Fruit fly (Drosophila melanogaster) whole organism, embryonic: ENCODE results near the gene Neurochondrin.

Experiments
- Adf1 ChIP-seq: fragments of 200-800 bp; sonication (Bioruptor generic); IDR thresholded peaks from 2 replicates; pipeline ENCODE4 v1.3.6; 2022; ENCODE audit warnings: missing biosample characterization, missing genetic modification characterization
- CG10979 ChIP-seq: fragments of 200-800 bp; sonication (Bioruptor generic); optimal IDR thresholded peaks from 2 replicates; lab custom pipeline; 2018; ENCODE audit warnings: missing biosample characterization, mild to moderate bottlenecking, missing genetic modification characterization, moderate library complexity
- CG1647 ChIP-seq: fragments of 200-800 bp; sonication (Bioruptor generic); optimal IDR thresholded peaks from 3 replicates; lab custom pipeline; 2016; ENCODE audit warnings: missing biosample characterization, missing genetic modification characterization
- CG42726 ChIP-seq: fragments of 200-800 bp; sonication (Bioruptor generic); IDR thresholded peaks from 2 replicates; pipeline ENCODE4 v1.3.6; 2022; ENCODE audit warnings: missing biosample characterization, missing genetic modification characterization; ENCODE audit not compliant: partially characterized antibody
- CG6683 ChIP-seq: fragments of 200-800 bp; sonication (Bioruptor generic); optimal IDR thresholded peaks from 2 replicates; lab custom pipeline; 2017; ENCODE audit warnings: missing biosample characterization, mild to moderate bottlenecking, missing genetic modification characterization, missing genetic modification reagents
- Dfd ChIP-seq, 2 experiments: fragments of >200 bp; optimal IDR thresholded peaks; 2 replicates each; lab custom pipeline; 2017; ENCODE audit warnings: missing biosample characterization in 2 of 2, missing genetic modification characterization in 2 of 2
- Pdp1 ChIP-seq, 2 experiments: fragments of 200-800 bp; sonication (Bioruptor generic); optimal IDR thresholded peaks; 3 replicates each; lab custom pipeline; 2016; ENCODE audit warnings: missing biosample characterization in 2 of 2, missing genetic modification characterization in 2 of 2, mild to moderate bottlenecking in 1 of 2, moderate library complexity in 1 of 2
- Ptx1 ChIP-seq: fragments of 200-800 bp; sonication (Bioruptor generic); IDR thresholded peaks from 2 replicates; pipeline ENCODE4 v1.3.6; 2022; ENCODE audit warnings: missing biosample characterization, missing genetic modification characterization
- da ChIP-seq: fragments of 200-800 bp; sonication (Bioruptor generic); optimal IDR thresholded peaks from 2 replicates; lab custom pipeline; 2016; ENCODE audit warnings: missing biosample characterization, missing genetic modification characterization
- dati ChIP-seq: fragments of 200-800 bp; sonication (Bioruptor generic); IDR thresholded peaks from 2 replicates; pipeline ENCODE4 v1.3.6; 2022; ENCODE audit warnings: missing biosample characterization, missing genetic modification characterization
- pita ChIP-seq: fragments of 200-800 bp; sonication (Bioruptor generic); optimal IDR thresholded peaks from 2 replicates; lab custom pipeline; 2017; ENCODE audit warnings: missing biosample characterization, mild to moderate bottlenecking, missing genetic modification characterization
- tgo ChIP-seq: fragments of 200-800 bp; sonication (Bioruptor generic); IDR thresholded peaks from 3 replicates; pipeline ENCODE4 v1.3.6; 2022; ENCODE audit warnings: missing biosample characterization, missing genetic modification characterization
- zfh2 ChIP-seq: fragments of 200-800 bp; sonication (Bioruptor generic); optimal IDR thresholded peaks from 2 replicates; lab custom pipeline; 2016; ENCODE audit warnings: missing biosample characterization, missing genetic modification characterization

dm6 chr3R:6462978-6463377, 5.3 kb upstream of the Neurochondrin start:
- TF ChIP-seq CG42726 (GFP tag; lab: Robert Waterston, UW) (no peak), Ptx1 (GFP tag; lab: Robert Waterston, UW) (no peak), pita (GFP tag; lab: Kevin White, UChicago) (no peak), dati (GFP tag; lab: Robert Waterston, UW) (no peak), da (GFP tag; lab: Kevin White, UChicago) (no peak), tgo (GFP tag; lab: Robert Waterston, UW) (no peak), Dfd (GFP tag; optimal IDR thresholded peaks at IDR 0.05; lab: Kevin White, UChicago) (no peak), CG1647 (no peak), CG6683 (GFP tag; lab: Kevin White, UChicago) (no peak), CG10979 (tag; lab: Kevin White, UChicago) (no peak), Adf1 (no peak), zfh2 (GFP tag; lab: Kevin White, UChicago) (no peak), Pdp1 (GFP tag; optimal IDR thresholded peaks at IDR 0.05; lab: Kevin White, UChicago) (no peak)
